Fruit fly (Drosophila melanogaster) S2 (cell line): Measurements from ENCODE around the gene PolE2.

Source experiments
- CG8478 ChIP-seq: fragments of >200 bp; optimal IDR thresholded peaks from 2 replicates; lab custom pipeline; 2018
- CTCF ChIP-seq, 2 experiments: fragments of >200 bp; optimal IDR thresholded peaks; 2 replicates each; lab custom pipeline; 2018

- TF ChIP-seq CTCF (optimal IDR thresholded peaks at IDR 0.05; lab: Kevin White, UChicago): no peak
- no peak for TF ChIP-seq CG8478
Observed at dm6 chr3L:5863868-5864413, 33.3 kb downstream of the PolE2 start.
